Worm (Caenorhabditis elegans) whole organism, young adult: ENCODE measurements around the gene zip-8.

Experiments used
- B0035.1 ChIP-seq: sonication (generic microtip); optimal IDR thresholded peaks from 2 replicates; lab custom pipeline; 2016; ENCODE audit warnings: missing genetic modification characterization, mild to moderate bottlenecking, missing compliant biosample characterization, missing genotype, missing genetic modification reagents
- B0336.3 ChIP-seq: fragments of 200-800 bp; sonication (Bioruptor generic); IDR thresholded peaks from 2 replicates; pipeline ENCODE4 v1.3.6; 2022; ENCODE audit warnings: missing genetic modification characterization, missing compliant biosample characterization
- C06A6.2 ChIP-seq: fragments of 200-800 bp; sonication (Bioruptor generic); conservative IDR thresholded peaks from 2 replicates; pipeline ENCODE4 v1.3.6; 2022; ENCODE audit warnings: missing genetic modification characterization, missing compliant biosample characterization
- F33H1.4 ChIP-seq: fragments of 200-800 bp; sonication (Bioruptor generic); IDR thresholded peaks from 2 replicates; pipeline ENCODE4 v1.3.6; 2022; ENCODE audit warnings: missing genetic modification reagents, missing genetic modification characterization, missing compliant biosample characterization
- F49E8.2 ChIP-seq: sonication (generic microtip); optimal IDR thresholded peaks from 3 replicates; lab custom pipeline; 2017; ENCODE audit warnings: missing genetic modification characterization, mild to moderate bottlenecking, missing compliant biosample characterization, antibody characterized with exemption, moderate library complexity; ENCODE audit not compliant: insufficient read depth
- F55B11.4 ChIP-seq: sonication (generic microtip); optimal IDR thresholded peaks from 2 replicates; lab custom pipeline; 2016; ENCODE audit warnings: missing compliant biosample characterization, missing genetic modification characterization, borderline replicate concordance; ENCODE audit not compliant: insufficient read depth
- F57C9.4 ChIP-seq: sonication (generic microtip); optimal IDR thresholded peaks from 2 replicates; lab custom pipeline; 2017; ENCODE audit warnings: mild to moderate bottlenecking, missing genetic modification characterization, missing compliant biosample characterization
- Y95B8A.8 ChIP-seq: fragments of 200-800 bp; sonication (Bioruptor generic); IDR thresholded peaks from 2 replicates; pipeline ENCODE4 v1.3.6; 2022; ENCODE audit warnings: missing genetic modification reagents, missing genetic modification characterization, missing compliant biosample characterization
- ZK185.1 ChIP-seq: sonication (generic microtip); optimal IDR thresholded peaks from 2 replicates; lab custom pipeline; 2016; ENCODE audit warnings: mild to moderate bottlenecking, missing genetic modification characterization, missing compliant biosample characterization; ENCODE audit not compliant: poor library complexity, severe bottlenecking
- aptf-3 ChIP-seq: fragments of 200-800 bp; sonication (Bioruptor generic); IDR thresholded peaks from 2 replicates; pipeline ENCODE4 v1.3.6; 2022; ENCODE audit warnings: missing genetic modification characterization, missing compliant biosample characterization
- atf-7 ChIP-seq: sonication (generic microtip); optimal IDR thresholded peaks from 2 replicates; lab custom pipeline; 2017; ENCODE audit warnings: mild to moderate bottlenecking, missing genetic modification characterization, missing compliant biosample characterization
- attf-3 ChIP-seq: fragments of 200-800 bp; sonication (Bioruptor generic); conservative IDR thresholded peaks from 2 replicates; pipeline ENCODE4 v1.3.6; 2022; ENCODE audit warnings: missing genetic modification reagents, missing genetic modification characterization, missing compliant biosample characterization
- cebp-1 ChIP-seq, 2 experiments: fragments of 200-800 bp in 1 of 2; sonication (Bioruptor generic) in 1 of 2; sonication (generic microtip) in 1 of 2; IDR thresholded peaks in 1 of 2; optimal IDR thresholded peaks in 1 of 2; 2 replicates each; pipeline versions ENCODE4 v1.3.6 to Lab custom; 2017 to 2022; ENCODE audit warnings: missing compliant biosample characterization in 2 of 2, missing genetic modification characterization in 2 of 2, mild to moderate bottlenecking in 1 of 2, missing genetic modification reagents in 1 of 2, moderate library complexity in 1 of 2
- ceh-58 ChIP-seq: fragments of 200-800 bp; sonication (Bioruptor generic); IDR thresholded peaks from 2 replicates; pipeline ENCODE4 v1.3.6; 2022; ENCODE audit warnings: missing genetic modification characterization, missing compliant biosample characterization
- ceh-79 ChIP-seq: sonication (generic microtip); optimal IDR thresholded peaks from 2 replicates; lab custom pipeline; 2017; ENCODE audit warnings: mild to moderate bottlenecking, missing genetic modification characterization, missing compliant biosample characterization
- chd-7 ChIP-seq: sonication (generic microtip); optimal IDR thresholded peaks from 2 replicates; lab custom pipeline; 2016; ENCODE audit warnings: mild to moderate bottlenecking, missing genetic modification characterization, moderate library complexity, missing compliant biosample characterization
- die-1 ChIP-seq: sonication (generic microtip); optimal IDR thresholded peaks from 2 replicates; lab custom pipeline; 2016; ENCODE audit warnings: missing genotype, mild to moderate bottlenecking, missing genetic modification characterization, missing compliant biosample characterization
- dpl-1 ChIP-seq: fragments of 150-350 bp; optimal IDR thresholded peaks from 2 replicates; lab custom pipeline; 2014; ENCODE audit warnings: missing biosample characterization, missing genetic modification reagents, missing genetic modification characterization
- efl-1 ChIP-seq: fragments of 150-350 bp; optimal IDR thresholded peaks from 2 replicates; lab custom pipeline; 2014; ENCODE audit warnings: missing biosample characterization, missing genetic modification reagents, missing genetic modification characterization
- ets-4 ChIP-seq: fragments of 200-800 bp; sonication (Bioruptor generic); optimal IDR thresholded peaks from 2 replicates; lab custom pipeline; 2018; ENCODE audit warnings: mild to moderate bottlenecking, missing genetic modification characterization, missing compliant biosample characterization
- him-1 ChIP-seq: sonication (generic microtip); optimal IDR thresholded peaks from 2 replicates; lab custom pipeline; 2016; ENCODE audit warnings: missing genotype, missing genetic modification reagents, missing genetic modification characterization, missing compliant biosample characterization
- hlh-12 ChIP-seq: sonication (generic microtip); optimal IDR thresholded peaks from 2 replicates; lab custom pipeline; 2016; ENCODE audit warnings: missing genetic modification characterization, missing compliant biosample characterization
- hlh-26 ChIP-seq: fragments of 200-800 bp; sonication (Bioruptor generic); conservative IDR thresholded peaks from 2 replicates; pipeline ENCODE4 v1.3.6; 2022; ENCODE audit warnings: missing genetic modification reagents, missing genetic modification characterization, missing compliant biosample characterization
- hsf-1 ChIP-seq: fragments of 200-800 bp; sonication (Bioruptor generic); IDR thresholded peaks from 2 replicates; pipeline ENCODE4 v1.3.6; 2022; ENCODE audit warnings: missing genetic modification reagents, missing genetic modification characterization, missing compliant biosample characterization
- lag-1 ChIP-seq: fragments of 200-800 bp; sonication (Bioruptor generic); IDR thresholded peaks from 2 replicates; pipeline ENCODE4 v1.3.6; 2022; ENCODE audit warnings: missing genetic modification reagents, missing genetic modification characterization, missing compliant biosample characterization
- lin-40 ChIP-seq: sonication (generic microtip); optimal IDR thresholded peaks from 2 replicates; lab custom pipeline; 2016; ENCODE audit warnings: missing genetic modification characterization, mild to moderate bottlenecking, missing compliant biosample characterization, missing genotype, missing genetic modification reagents
- lin-54 ChIP-seq: fragments of 200-800 bp; sonication (Bioruptor generic); optimal IDR thresholded peaks from 2 replicates; lab custom pipeline; 2018; ENCODE audit warnings: mild to moderate bottlenecking, missing genetic modification characterization, missing compliant biosample characterization
- lsy-27 ChIP-seq: sonication (generic microtip); optimal IDR thresholded peaks from 2 replicates; lab custom pipeline; 2017; ENCODE audit warnings: missing genetic modification characterization, mild to moderate bottlenecking, missing compliant biosample characterization, antibody characterized with exemption, missing genotype, borderline replicate concordance; ENCODE audit not compliant: insufficient read depth
- madf-10 ChIP-seq: sonication (generic microtip); optimal IDR thresholded peaks from 2 replicates; lab custom pipeline; 2016; ENCODE audit warnings: mild to moderate bottlenecking, missing genetic modification characterization, missing compliant biosample characterization
- madf-6 ChIP-seq: fragments of 200-800 bp; sonication (Bioruptor generic); IDR thresholded peaks from 2 replicates; pipeline ENCODE4 v1.3.6; 2022; ENCODE audit warnings: missing genetic modification reagents, missing genetic modification characterization, missing compliant biosample characterization
- madf-8 ChIP-seq: fragments of 200-800 bp; sonication (Bioruptor generic); conservative IDR thresholded peaks from 2 replicates; pipeline ENCODE4 v1.3.6; 2022; ENCODE audit warnings: missing genetic modification reagents, missing genetic modification characterization, missing compliant biosample characterization
- mcd-1 ChIP-seq: fragments of 200-800 bp; sonication (Bioruptor generic); IDR thresholded peaks from 2 replicates; pipeline ENCODE4 v1.3.6; 2022; ENCODE audit warnings: missing genetic modification reagents, missing genetic modification characterization, missing compliant biosample characterization
- mes-4 ChIP-seq: sonication (generic microtip); optimal IDR thresholded peaks from 2 replicates; lab custom pipeline; 2016; ENCODE audit warnings: missing genotype, missing genetic modification characterization, missing compliant biosample characterization
- mxl-1 ChIP-seq: sonication (generic microtip); optimal IDR thresholded peaks from 2 replicates; lab custom pipeline; 2016; ENCODE audit warnings: missing genetic modification characterization, missing compliant biosample characterization
- nfyb-1 ChIP-seq: fragments of 200-800 bp; sonication (Bioruptor generic); IDR thresholded peaks from 2 replicates; pipeline ENCODE4 v1.3.6; 2022; ENCODE audit warnings: missing genetic modification reagents, missing genetic modification characterization, missing compliant biosample characterization
- nhr-80 ChIP-seq: sonication (generic microtip); optimal IDR thresholded peaks from 2 replicates; lab custom pipeline; 2016; ENCODE audit warnings: missing genetic modification characterization, missing compliant biosample characterization
- rcor-1 ChIP-seq: fragments of 200-800 bp; sonication (Bioruptor generic); IDR thresholded peaks from 2 replicates; pipeline ENCODE4 v1.3.6; 2022; ENCODE audit warnings: missing genetic modification reagents, missing genetic modification characterization, missing compliant biosample characterization
- repo-1 ChIP-seq: sonication (generic microtip); optimal IDR thresholded peaks from 2 replicates; lab custom pipeline; 2017; ENCODE audit warnings: mild to moderate bottlenecking, missing genetic modification characterization, missing compliant biosample characterization
- snpc-1.1 ChIP-seq: sonication (generic microtip); optimal IDR thresholded peaks from 2 replicates; lab custom pipeline; 2017; ENCODE audit warnings: missing genetic modification characterization, mild to moderate bottlenecking, missing compliant biosample characterization, antibody characterized with exemption, moderate library complexity, missing genotype, missing genetic modification reagents; ENCODE audit not compliant: insufficient read depth
- snpc-3.4 ChIP-seq: sonication (generic microtip); optimal IDR thresholded peaks from 2 replicates; lab custom pipeline; 2017; ENCODE audit warnings: missing genetic modification characterization, mild to moderate bottlenecking, missing compliant biosample characterization, antibody characterized with exemption, moderate library complexity, missing genotype, missing genetic modification reagents
- snpc-4 ChIP-seq, 5 experiments: fragments of 150-350 bp in 1 of 5; sonication (generic microtip) in 4 of 5; optimal IDR thresholded peaks; 2 replicates each; lab custom pipeline; 2014 to 2018; ENCODE audit warnings: missing genetic modification characterization in 5 of 5, missing biosample characterization in 3 of 5, antibody characterized with exemption in 2 of 5, mild to moderate bottlenecking in 2 of 5, missing compliant biosample characterization in 2 of 5, missing genotype in 2 of 5, moderate library complexity in 2 of 5, missing genetic modification reagents in 1 of 5
- somi-1 ChIP-seq: fragments of 200-800 bp; sonication (Bioruptor generic); optimal IDR thresholded peaks from 2 replicates; lab custom pipeline; 2018; ENCODE audit warnings: mild to moderate bottlenecking, missing genetic modification characterization, missing compliant biosample characterization
- tbp1 ChIP-seq: fragments of 200-800 bp; sonication (Bioruptor generic); optimal IDR thresholded peaks from 2 replicates; lab custom pipeline; 2018; ENCODE audit warnings: mild to moderate bottlenecking, missing genetic modification characterization, missing compliant biosample characterization
- unc-62 ChIP-seq: fragments of 150-350 bp; optimal IDR thresholded peaks from 2 replicates; lab custom pipeline; 2014; ENCODE audit warnings: missing biosample characterization, missing genetic modification reagents, missing genetic modification characterization
- ztf-25 ChIP-seq: fragments of 200-800 bp; sonication (Bioruptor generic); IDR thresholded peaks from 2 replicates; pipeline ENCODE4 v1.3.6; 2022; ENCODE audit warnings: missing genetic modification reagents, missing genetic modification characterization, missing compliant biosample characterization
- ztf-28 ChIP-seq: fragments of 200-800 bp; sonication (Bioruptor generic); IDR thresholded peaks from 2 replicates; pipeline ENCODE4 v1.3.6; 2022; ENCODE audit warnings: missing genetic modification reagents, missing genetic modification characterization, missing compliant biosample characterization
- ztf-6 ChIP-seq: fragments of 200-800 bp; sonication (Bioruptor generic); IDR thresholded peaks from 2 replicates; pipeline ENCODE4 v1.3.6; 2022; ENCODE audit warnings: missing genetic modification reagents, missing genetic modification characterization, missing compliant biosample characterization

Gene zip-8

DNA sequence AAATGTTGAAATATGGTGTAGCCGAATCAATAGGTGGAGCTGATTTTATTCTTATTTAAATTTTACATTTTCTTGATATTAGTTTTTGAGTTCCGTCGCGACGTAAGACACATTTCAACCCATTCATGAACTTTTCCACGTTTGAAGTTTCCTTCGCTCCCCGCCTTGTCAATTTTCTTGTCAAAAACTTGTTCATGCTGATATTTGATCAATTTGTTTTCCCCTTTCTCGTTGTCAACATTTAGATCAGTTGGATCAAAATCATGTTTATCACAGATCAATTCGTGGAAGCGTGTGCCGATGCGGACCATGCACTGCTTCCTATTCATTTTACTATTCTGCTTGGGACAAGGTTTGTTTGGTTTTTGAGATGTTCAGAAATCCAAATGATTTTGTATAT, 4.2 kb downstream of the zip-8 start, which contains the start of gene chtb-2:
Gene chtb-2, plus strand, starts transcription at position 301 of the 400 bp plus-strand sequence.
- TF ChIP-seq repo-1 (no peak), F57C9.4 (no peak), ceh-79 (tag; lab: Kevin White, UChicago) (no peak), F33H1.4 (GFP tag; lab: Robert Waterston, UW) (no peak), lin-40 (no peak), hlh-12 (no peak), Y95B8A.8 (no peak), unc-62 (no peak), ztf-28 (no peak), chd-7 (tag; lab: Kevin White, UChicago) (no peak), mcd-1 (no peak), nhr-80 (tag; lab: Kevin White, UChicago) (no peak), nfyb-1 (no peak), snpc-1.1 (tag; lab: Kevin White, UChicago) (no peak), mes-4 (tag; lab: Kevin White, UChicago) (no peak), ceh-58 (no peak), aptf-3 (GFP tag; lab: Robert Waterston, UW) (no peak), hsf-1 (GFP tag; lab: Robert Waterston, UW) (no peak)

DNA sequence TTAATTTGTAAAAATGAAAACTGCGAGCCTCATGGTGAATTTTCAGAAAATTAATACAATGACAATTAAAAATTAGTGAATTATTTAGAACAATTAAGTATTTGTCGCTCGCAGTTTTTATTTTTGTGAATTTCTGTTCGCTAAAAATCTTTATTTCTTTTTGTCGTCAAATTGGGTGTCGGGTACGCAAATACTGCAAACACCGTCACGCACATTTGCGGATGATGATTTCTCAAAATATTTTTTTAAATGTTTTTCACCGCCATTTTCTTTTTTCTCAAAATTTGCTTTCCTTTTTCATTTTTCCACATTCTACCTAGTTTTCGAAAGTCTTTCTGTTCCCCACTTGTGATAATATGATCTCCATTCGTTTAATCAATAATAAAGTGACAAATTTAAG, 10.2 kb downstream of the zip-8 start:
- TF ChIP-seq snpc-4 (GFP tag; optimal IDR thresholded peaks at IDR 0.05; lab: Kevin White, UChicago) (no peak), snpc-4 (tag; optimal IDR thresholded peaks at IDR 0.05; lab: Kevin White, UChicago) (peak in 1 of 4 experiments; percentile 1), rcor-1 (GFP tag; lab: Robert Waterston, UW) (no peak), ets-4 (GFP tag; lab: Kevin White, UChicago) (no peak), atf-7 (tag; lab: Kevin White, UChicago) (no peak), mxl-1 (no peak), lin-54 (GFP tag; lab: Kevin White, UChicago) (peak; percentile 51), cebp-1 (GFP tag; IDR thresholded peaks at IDR 0.05; lab: Robert Waterston, UW) (no peak), cebp-1 (tag; optimal IDR thresholded peaks at IDR 0.05; lab: Kevin White, UChicago) (no peak), tbp1 (GFP tag; lab: Kevin White, UChicago) (no peak), ZK185.1 (no peak), somi-1 (GFP tag; lab: Kevin White, UChicago) (no peak), die-1 (tag; lab: Kevin White, UChicago) (no peak), nfyb-1 (peak; percentile 60; the same call in 1 of the 2 replicates), ztf-6 (GFP tag; lab: Robert Waterston, UW) (no peak), lag-1 (GFP tag; lab: Robert Waterston, UW) (no peak), snpc-3.4 (tag; lab: Kevin White, UChicago) (peak; percentile 52), mcd-1 (no peak), unc-62 (no peak), B0035.1 (tag; lab: Kevin White, UChicago) (no peak), F55B11.4 (tag; lab: Kevin White, UChicago) (no peak), madf-6 (peak; percentile 47; the same call in 1 of the 2 replicates), lsy-27 (no peak), C06A6.2 (GFP tag; lab: Robert Waterston, UW) (no peak), dpl-1 (GFP tag; lab: Kevin White, UChicago) (peak; percentile 24), attf-3 (0 out of 2 replicates have a peak, but pooled peaks have one; percentile 12), F33H1.4 (GFP tag; lab: Robert Waterston, UW) (peak; percentile 34; the same call in 1 of the 2 replicates), efl-1 (GFP tag; lab: Kevin White, UChicago) (peak; percentile 61), F49E8.2 (tag; lab: Kevin White, UChicago) (no peak), madf-10 (no peak), hlh-26 (no peak), madf-8 (GFP tag; lab: Robert Waterston, UW) (no peak), him-1 (tag; lab: Kevin White, UChicago) (no peak), B0336.3 (no peak), ztf-25 (no peak)
